Worm (Caenorhabditis elegans) whole organism, mixed stage, embryonic: ENCODE data around the gene flp-10.

ENCODE experiments used
- M03D4.4 ChIP-seq: sonication (generic microtip); optimal IDR thresholded peaks from 2 replicates; lab custom pipeline; 2017; ENCODE audit warnings: mild to moderate bottlenecking, missing genetic modification characterization, missing compliant biosample characterization
- bed-3 ChIP-seq: fragments of 200-800 bp; sonication (Bioruptor generic); optimal IDR thresholded peaks from 3 replicates; lab custom pipeline; 2018; ENCODE audit warnings: mild to moderate bottlenecking, missing genetic modification characterization, moderate library complexity, missing compliant biosample characterization
- blmp-1 ChIP-seq: fragments of 150-350 bp; optimal IDR thresholded peaks from 2 replicates; lab custom pipeline; 2014; ENCODE audit warnings: missing biosample characterization, missing genetic modification characterization
- ceh-39 ChIP-seq: fragments of 150-350 bp; optimal IDR thresholded peaks from 2 replicates; lab custom pipeline; 2014; ENCODE audit warnings: missing biosample characterization, missing genetic modification characterization
- ceh-43 ChIP-seq: fragments of 200-800 bp; sonication (Bioruptor generic); optimal IDR thresholded peaks from 2 replicates; lab custom pipeline; 2018; ENCODE audit warnings: mild to moderate bottlenecking, missing genetic modification characterization, moderate library complexity, missing compliant biosample characterization
- ceh-83 ChIP-seq: fragments of 200-800 bp; sonication (Bioruptor generic); optimal IDR thresholded peaks from 2 replicates; lab custom pipeline; 2018; ENCODE audit warnings: mild to moderate bottlenecking, missing genetic modification characterization, missing compliant biosample characterization
- ces-1 ChIP-seq: fragments of 150-350 bp; optimal IDR thresholded peaks from 2 replicates; lab custom pipeline; 2014; ENCODE audit warnings: missing biosample characterization, missing genetic modification reagents, missing genetic modification characterization
- cnd-1 ChIP-seq: fragments of 200-800 bp; sonication (Bioruptor generic); optimal IDR thresholded peaks from 2 replicates; lab custom pipeline; 2018; ENCODE audit warnings: mild to moderate bottlenecking, missing genetic modification characterization, missing compliant biosample characterization
- drap-1 ChIP-seq: fragments of 200-800 bp; sonication (Bioruptor generic); optimal IDR thresholded peaks from 3 replicates; lab custom pipeline; 2018; ENCODE audit warnings: mild to moderate bottlenecking, missing genetic modification characterization, missing compliant biosample characterization
- elt-1 ChIP-seq: sonication (generic microtip); optimal IDR thresholded peaks from 2 replicates; lab custom pipeline; 2017; ENCODE audit warnings: missing genetic modification characterization, mild to moderate bottlenecking, missing compliant biosample characterization, antibody characterized with exemption, moderate library complexity, borderline replicate concordance; ENCODE audit not compliant: insufficient read depth
- elt-3 ChIP-seq: fragments of 150-350 bp; optimal IDR thresholded peaks from 2 replicates; lab custom pipeline; 2014; ENCODE audit warnings: missing biosample characterization, missing genetic modification characterization
- flh-1 ChIP-seq: fragments of 200-800 bp; sonication (Bioruptor generic); optimal IDR thresholded peaks from 2 replicates; lab custom pipeline; 2018; ENCODE audit warnings: mild to moderate bottlenecking, missing genetic modification characterization, moderate library complexity, missing compliant biosample characterization
- ham-2 ChIP-seq: fragments of 200-800 bp; sonication (Bioruptor generic); optimal IDR thresholded peaks from 2 replicates; lab custom pipeline; 2018; ENCODE audit warnings: mild to moderate bottlenecking, missing genetic modification characterization, missing compliant biosample characterization
- hlh-1 ChIP-seq: fragments of 150-350 bp; optimal IDR thresholded peaks from 2 replicates; lab custom pipeline; 2014; ENCODE audit warnings: missing biosample characterization, missing genetic modification reagents, missing genetic modification characterization
- lin-13 ChIP-seq: fragments of 150-350 bp; optimal IDR thresholded peaks from 2 replicates; lab custom pipeline; 2014; ENCODE audit warnings: missing biosample characterization, missing genetic modification characterization
- lin-32 ChIP-seq: fragments of 200-800 bp; sonication (Bioruptor generic); optimal IDR thresholded peaks from 2 replicates; lab custom pipeline; 2018; ENCODE audit warnings: mild to moderate bottlenecking, missing genetic modification characterization, missing compliant biosample characterization
- lsy-2 ChIP-seq: fragments of 150-350 bp; optimal IDR thresholded peaks from 2 replicates; lab custom pipeline; 2014; ENCODE audit warnings: missing biosample characterization, missing genetic modification characterization
- mab-5 ChIP-seq: fragments of 150-350 bp; optimal IDR thresholded peaks from 2 replicates; lab custom pipeline; 2014; ENCODE audit warnings: missing biosample characterization, missing genetic modification characterization
- mep-1 ChIP-seq: fragments of 150-350 bp; optimal IDR thresholded peaks from 2 replicates; lab custom pipeline; 2017; ENCODE audit warnings: missing biosample characterization, missing genetic modification reagents, missing genetic modification characterization, inconsistent platforms
- mls-2 ChIP-seq: sonication (generic microtip); optimal IDR thresholded peaks from 2 replicates; lab custom pipeline; 2016; ENCODE audit warnings: mild to moderate bottlenecking, missing genetic modification characterization, moderate library complexity, missing compliant biosample characterization
- nhr-12 ChIP-seq: fragments of 150-350 bp; optimal IDR thresholded peaks from 2 replicates; lab custom pipeline; 2014; ENCODE audit warnings: missing biosample characterization, missing genetic modification characterization
- nhr-2 ChIP-seq: fragments of 150-350 bp; optimal IDR thresholded peaks from 2 replicates; lab custom pipeline; 2014; ENCODE audit warnings: missing biosample characterization, missing genetic modification characterization
- nhr-237 ChIP-seq: fragments of 150-350 bp; optimal IDR thresholded peaks from 2 replicates; lab custom pipeline; 2014; ENCODE audit warnings: missing biosample characterization, missing genetic modification characterization
- nhr-28 ChIP-seq: fragments of 150-350 bp; optimal IDR thresholded peaks from 2 replicates; lab custom pipeline; 2014; ENCODE audit warnings: missing biosample characterization, missing genetic modification characterization
- nhr-76 ChIP-seq: sonication (generic microtip); optimal IDR thresholded peaks from 2 replicates; lab custom pipeline; 2017; ENCODE audit warnings: missing biosample characterization, missing genetic modification characterization
- pha-4 ChIP-seq: fragments of 150-350 bp; optimal IDR thresholded peaks from 2 replicates; lab custom pipeline; 2018; ENCODE audit warnings: missing biosample characterization, missing genetic modification reagents, missing genetic modification characterization
- sem-2 ChIP-seq: fragments of 200-800 bp; sonication (Bioruptor generic); optimal IDR thresholded peaks from 2 replicates; lab custom pipeline; 2018; ENCODE audit warnings: mild to moderate bottlenecking, missing genetic modification characterization, missing compliant biosample characterization
- snpc-4 ChIP-seq: fragments of 150-350 bp; optimal IDR thresholded peaks from 2 replicates; lab custom pipeline; 2014; ENCODE audit warnings: missing biosample characterization, missing genetic modification characterization
- sptf-1 ChIP-seq: sonication (generic microtip); optimal IDR thresholded peaks from 2 replicates; lab custom pipeline; 2017; ENCODE audit warnings: mild to moderate bottlenecking, missing genetic modification characterization, moderate library complexity, missing compliant biosample characterization
- tbx-8 ChIP-seq: fragments of 200-800 bp; sonication (Bioruptor generic); optimal IDR thresholded peaks from 2 replicates; lab custom pipeline; 2018; ENCODE audit warnings: mild to moderate bottlenecking, missing genetic modification characterization, moderate library complexity, missing compliant biosample characterization
- unc-120 ChIP-seq: sonication (generic microtip); optimal IDR thresholded peaks from 2 replicates; lab custom pipeline; 2017; ENCODE audit warnings: missing genetic modification characterization, missing compliant biosample characterization; ENCODE audit not compliant: poor library complexity, severe bottlenecking
- unc-39 ChIP-seq: fragments of 150-350 bp; optimal IDR thresholded peaks from 2 replicates; lab custom pipeline; 2014; ENCODE audit warnings: missing biosample characterization, missing genetic modification characterization
- unc-62 ChIP-seq: fragments of 150-350 bp; optimal IDR thresholded peaks from 2 replicates; lab custom pipeline; 2014; ENCODE audit warnings: missing biosample characterization, missing genetic modification reagents, missing genetic modification characterization
- zip-8 ChIP-seq: fragments of 150-350 bp; optimal IDR thresholded peaks from 2 replicates; lab custom pipeline; 2014; ENCODE audit warnings: missing biosample characterization, missing genetic modification characterization
- ztf-11 ChIP-seq: fragments of 150-350 bp; optimal IDR thresholded peaks from 2 replicates; lab custom pipeline; 2014; ENCODE audit warnings: missing biosample characterization, missing genetic modification characterization

The flp-10 gene

ce11 chrIV:7838426-7838825 lies 30.3 kb upstream of the flp-10 start, which contains the start of gene C06A6.7:
TSS of gene C06A6.7 (minus strand) at chrIV:7838526.
- TF ChIP-seq mls-2 (no peak), hlh-1 (tag; lab: Kevin White, UChicago) (no peak), bed-3 (GFP tag; lab: Kevin White, UChicago) (no peak), snpc-4 (tag; lab: Kevin White, UChicago) (no peak), lin-13 (tag; lab: Kevin White, UChicago) (no peak)

DNA sequence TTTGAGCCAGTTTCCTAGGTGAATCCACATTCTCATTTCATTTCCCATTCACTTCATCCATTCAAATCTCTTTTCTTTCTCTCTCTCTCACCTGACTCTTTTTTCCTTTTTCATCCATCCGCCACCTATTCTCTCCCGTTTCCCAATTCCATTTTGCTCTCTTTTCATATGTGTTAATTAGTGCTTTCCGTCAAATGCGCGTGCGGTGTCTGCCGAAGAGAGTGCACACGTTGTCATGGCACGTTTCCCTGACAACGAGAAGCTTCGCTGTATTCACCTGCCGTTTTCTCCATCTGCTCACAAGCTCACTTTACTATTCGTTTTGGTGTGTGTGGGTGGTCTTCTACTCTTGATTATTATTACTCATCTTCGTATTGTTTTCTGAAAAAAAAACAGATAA lies 28.8 kb upstream of the flp-10 start:
- TF ChIP-seq mls-2 (peak; percentile 25), elt-3 (tag; lab: Kevin White, UChicago) (no peak)

DNA sequence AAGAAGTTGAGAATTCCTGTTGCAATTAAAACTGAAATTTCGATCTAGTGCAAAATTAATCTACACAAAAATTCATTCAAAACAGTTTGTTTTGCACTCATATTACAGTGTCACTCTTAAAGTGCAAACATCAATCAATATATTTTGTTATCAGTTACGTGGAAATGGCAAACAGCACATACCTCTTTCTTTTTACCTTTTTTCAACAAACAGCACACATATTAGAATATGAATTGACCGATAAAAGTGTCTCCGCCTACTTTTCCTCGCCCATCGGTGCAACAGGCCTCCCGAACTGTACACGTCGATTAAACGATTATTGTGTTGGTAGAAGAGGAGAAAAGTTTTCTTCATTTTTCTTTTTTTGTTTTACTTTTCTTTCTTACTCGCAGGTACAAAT lies 27.5 kb upstream of the flp-10 start:
- TF ChIP-seq nhr-2 (tag; lab: Kevin White, UChicago) (no peak), zip-8 (no peak), sem-2 (GFP tag; lab: Kevin White, UChicago) (no peak), mab-5 (no peak), nhr-12 (tag; lab: Kevin White, UChicago) (no peak), elt-1 (no peak), lin-32 (GFP tag; lab: Kevin White, UChicago) (no peak), unc-39 (tag; lab: Kevin White, UChicago) (no peak), ceh-83 (GFP tag; lab: Kevin White, UChicago) (no peak), snpc-4 (tag; lab: Kevin White, UChicago) (no peak), lsy-2 (tag; lab: Kevin White, UChicago) (no peak), ham-2 (GFP tag; lab: Kevin White, UChicago) (no peak), unc-120 (no peak), unc-62 (GFP tag; lab: Kevin White, UChicago) (no peak), ces-1 (no peak)
- TF ChIP-seq, all 35 proteins: peak for 0

DNA sequence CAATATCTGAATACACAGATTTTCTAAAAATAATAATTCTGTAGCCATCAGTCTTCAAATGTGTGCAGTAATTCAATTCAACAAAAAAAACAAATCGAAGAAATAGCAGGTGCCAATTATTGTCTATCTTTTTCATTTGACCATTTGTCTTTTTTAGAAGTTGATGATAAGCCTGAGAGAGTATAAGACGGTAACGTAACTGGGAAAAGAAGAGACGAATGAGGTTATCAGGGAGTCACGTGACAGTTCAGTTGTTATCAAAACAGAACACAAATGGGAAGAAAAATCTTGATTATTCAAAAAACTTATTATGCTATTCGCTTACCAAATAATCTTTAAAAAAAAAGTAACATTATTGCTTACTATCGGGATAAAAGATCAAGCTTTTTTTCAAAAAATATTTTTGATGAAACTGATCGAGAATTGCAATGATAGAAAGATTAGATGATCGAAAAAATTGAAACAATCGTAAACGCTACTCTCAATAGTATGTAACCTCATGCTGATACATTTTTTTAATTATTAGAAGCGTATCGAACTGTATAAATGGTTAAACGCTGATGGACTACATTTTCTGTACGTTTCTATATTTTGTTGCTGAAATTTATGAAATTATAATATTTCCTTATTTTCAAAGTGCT lies 24.3 kb upstream of the flp-10 start:
- TF ChIP-seq lin-32 (GFP tag; lab: Kevin White, UChicago) = no peak
- no peak for TF ChIP-seq pha-4 (tag; lab: Kevin White, UChicago)

- TF ChIP-seq pha-4 (tag; lab: Kevin White, UChicago) (peak; percentile 59), nhr-237 (tag; lab: Kevin White, UChicago) (no peak), ces-1 (peak; percentile 55), hlh-1 (tag; lab: Kevin White, UChicago) (peak; percentile 55), ceh-83 (GFP tag; lab: Kevin White, UChicago) (no peak), flh-1 (GFP tag; lab: Kevin White, UChicago) (no peak), lin-32 (GFP tag; lab: Kevin White, UChicago) (no peak), zip-8 (no peak), nhr-12 (tag; lab: Kevin White, UChicago) (no peak), nhr-2 (tag; lab: Kevin White, UChicago) (peak; percentile 13), sem-2 (GFP tag; lab: Kevin White, UChicago) (no peak), ham-2 (GFP tag; lab: Kevin White, UChicago) (peak; percentile 43), lsy-2 (tag; lab: Kevin White, UChicago) (peak; percentile 39), ztf-11 (tag; lab: Kevin White, UChicago) (peak; percentile 67), bed-3 (GFP tag; lab: Kevin White, UChicago) (no peak), ceh-43 (peak; percentile 18), unc-120 (peak; percentile 75), nhr-76 (tag; lab: Kevin White, UChicago) (no peak), cnd-1 (peak; percentile 46), sptf-1 (tag; lab: Kevin White, UChicago) (peak; percentile 84), lin-13 (tag; lab: Kevin White, UChicago) (no peak), elt-1 (no peak), mab-5 (no peak), tbx-8 (no peak), ceh-39 (tag; lab: Kevin White, UChicago) (no peak), drap-1 (GFP tag; lab: Kevin White, UChicago) (peak; percentile 76), blmp-1 (tag; lab: Kevin White, UChicago) (no peak), M03D4.4 (tag; lab: Kevin White, UChicago) (peak; percentile 41), elt-3 (tag; lab: Kevin White, UChicago) (no peak), mls-2 (peak; percentile 83), unc-39 (tag; lab: Kevin White, UChicago) (no peak), mep-1 (peak; percentile 68), nhr-28 (no peak), snpc-4 (tag; lab: Kevin White, UChicago) (no peak), unc-62 (GFP tag; lab: Kevin White, UChicago) (peak; percentile 52)
- TF ChIP-seq, all 35 proteins: peak for 16
Measured at ce11 chrIV:7845585-7845984, 23.1 kb upstream of the flp-10 start.
